Worm (Caenorhabditis elegans): ENCODE measurements around the gene C35D10.10.

ce11 chrIII:4893540-4893939 is 31.9 kb upstream of the C35D10.10 start, which contains the start of gene F26F4.6:
- TF ChIP-seq nhr-28 (tag; optimal IDR thresholded peaks at IDR 0.05) (no peak), daf-19 (GFP tag; conservative IDR thresholded peaks at IDR 0.05) (no peak), dmd-8 (GFP tag; IDR thresholded peaks at IDR 0.05) (no peak), pqm-1 (tag; optimal IDR thresholded peaks at IDR 0.05) (no peak), tra-1 (GFP tag; IDR thresholded peaks at IDR 0.05) (no peak), zag-1 (tag; optimal IDR thresholded peaks at IDR 0.05) (no peak), unc-39 (tag; optimal IDR thresholded peaks at IDR 0.05) (no peak), hlh-11 (tag; optimal IDR thresholded peaks at IDR 0.05) (no peak), ces-1 (GFP tag; optimal IDR thresholded peaks at IDR 0.05) (no peak)

Data from whole organism, L4 larva.